Fruit fly (Drosophila melanogaster) Kc167 (cell line): ENCODE data around the gene CG13685.

ENCODE experiments used
- Myc ChIP-seq: fragments of >200 bp; optimal IDR thresholded peaks from 2 replicates; lab custom pipeline; 2017; ENCODE audit warnings: missing external identifiers
- Sin3A ChIP-seq: fragments of >200 bp; optimal IDR thresholded peaks from 2 replicates; lab custom pipeline; 2018; ENCODE audit warnings: missing external identifiers
- h ChIP-seq: fragments of >200 bp; optimal IDR thresholded peaks from 3 replicates; lab custom pipeline; 2018; ENCODE audit warnings: missing external identifiers
- insv ChIP-seq: fragments of >200 bp; optimal IDR thresholded peaks from 3 replicates; lab custom pipeline; 2018; ENCODE audit warnings: missing external identifiers
- psq ChIP-seq: fragments of >200 bp; optimal IDR thresholded peaks from 2 replicates; lab custom pipeline; 2017; ENCODE audit warnings: missing external identifiers
- ttk ChIP-seq: sonication (Bioruptor generic); optimal IDR thresholded peaks from 2 replicates; lab custom pipeline; 2017; ENCODE audit warnings: missing external identifiers

CG13685 gene

DNA sequence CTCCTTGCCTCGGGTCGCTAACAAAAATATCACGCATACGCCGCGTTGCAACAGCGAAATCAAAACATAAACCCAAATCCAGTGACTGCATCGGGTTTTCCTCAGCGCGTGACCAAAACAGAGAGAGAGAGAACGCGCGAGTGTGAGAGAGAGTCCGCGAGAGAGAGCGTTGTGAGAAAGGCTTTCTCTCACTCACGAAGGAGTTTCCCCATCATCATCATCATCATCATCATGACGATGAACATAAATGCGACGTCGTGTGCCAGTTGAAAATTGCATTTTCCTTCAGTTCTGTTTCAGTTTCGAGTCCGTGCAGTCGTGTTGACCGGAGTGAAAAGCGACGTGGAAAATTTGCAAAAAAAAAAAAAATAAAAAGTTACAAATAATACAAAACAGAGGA lies at the start of gene CG13685:
Gene CG13685 (plus strand): TSS at position 301 of the 400 bp plus-strand sequence.
- TF ChIP-seq Myc (lab: Kevin White, UChicago) (no peak), Sin3A (lab: Kevin White, UChicago) (no peak)

dm6 chr3L:7713378-7713777 lies 33.8 kb upstream of the CG13685 start:
- no peak for TF ChIP-seq ttk (lab: Kevin White, UChicago)
- no peak for TF ChIP-seq h (lab: Kevin White, UChicago)
- TF ChIP-seq insv (lab: Kevin White, UChicago): no peak
- TF ChIP-seq psq (lab: Kevin White, UChicago): no peak
- TF ChIP-seq Sin3A (lab: Kevin White, UChicago): no peak
- no peak for TF ChIP-seq Myc (lab: Kevin White, UChicago)

DNA sequence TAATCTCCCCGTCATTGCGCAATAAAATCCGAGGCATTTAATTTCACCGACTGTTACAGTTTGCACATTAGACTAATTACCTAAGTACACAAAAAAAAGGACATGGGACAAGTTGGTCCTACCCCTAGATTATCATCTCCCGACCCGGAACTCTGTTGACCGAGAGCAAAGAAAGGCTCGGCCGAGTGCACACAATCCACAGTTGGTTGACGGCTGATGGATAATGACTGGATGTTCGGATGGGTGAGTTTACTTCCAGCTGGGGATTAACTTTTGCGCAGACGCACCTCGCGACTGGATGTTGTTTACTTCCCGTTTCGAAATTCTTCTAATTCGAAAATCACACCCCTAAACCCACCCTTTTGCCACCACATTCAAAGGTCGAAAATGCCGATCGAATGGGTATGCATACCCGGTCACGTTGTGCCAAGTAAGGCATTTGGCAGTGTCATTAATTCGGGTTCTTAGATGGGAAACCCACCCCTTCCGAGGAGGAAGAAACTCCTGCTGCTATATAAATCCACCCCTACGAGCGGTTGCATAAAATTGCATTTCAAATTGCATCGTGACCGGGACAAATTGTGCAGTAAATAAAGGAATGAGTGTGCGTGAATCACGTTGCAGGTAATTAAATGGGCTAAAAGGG lies 32.7 kb upstream of the CG13685 start:
- TF ChIP-seq Sin3A (lab: Kevin White, UChicago): no peak
- no peak for TF ChIP-seq h (lab: Kevin White, UChicago)
- no peak for TF ChIP-seq ttk (lab: Kevin White, UChicago)
- TF ChIP-seq insv (lab: Kevin White, UChicago): no peak

DNA sequence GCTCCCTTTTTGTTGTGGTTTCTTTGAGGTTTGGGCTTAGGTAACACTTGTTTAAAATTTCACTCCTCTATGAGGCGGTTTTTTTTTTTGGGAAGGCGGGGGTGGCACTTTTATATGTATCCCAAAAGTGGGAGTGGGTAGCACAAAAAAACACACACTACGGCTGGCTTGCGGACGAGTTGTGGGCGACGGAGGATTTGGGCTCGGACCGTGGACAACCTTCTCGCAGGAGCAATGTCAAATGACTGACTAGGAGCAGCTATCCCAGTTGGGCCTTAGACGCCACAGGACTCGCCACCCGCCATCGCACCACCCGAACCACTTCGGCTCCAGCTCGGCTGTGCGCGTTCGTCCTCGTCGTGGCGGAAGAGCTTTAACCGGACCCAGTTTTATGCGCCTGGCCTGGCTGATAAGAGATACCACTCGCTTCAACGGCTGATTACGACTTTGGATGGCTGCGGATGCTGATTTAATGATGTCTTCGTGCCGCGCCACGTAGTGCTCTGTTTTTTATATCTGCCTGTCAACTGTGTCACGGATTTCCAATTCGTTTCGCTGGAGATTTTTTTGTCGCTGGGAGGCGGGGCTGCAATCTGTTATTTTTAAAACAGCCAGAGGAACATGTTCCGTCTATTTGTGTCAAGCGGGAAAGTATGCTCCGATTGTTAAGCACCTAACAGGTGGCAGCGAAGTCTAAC lies 29.1 kb upstream of the CG13685 start, which contains the start of gene Ank2:
Gene Ank2 (minus strand): TSS at position 533 of the 698 bp plus-strand sequence.
- no peak for TF ChIP-seq Sin3A (lab: Kevin White, UChicago)
- TF ChIP-seq Myc (lab: Kevin White, UChicago): no peak
- no peak for TF ChIP-seq ttk (lab: Kevin White, UChicago)
- TF ChIP-seq h (lab: Kevin White, UChicago): no peak
- no peak for TF ChIP-seq insv (lab: Kevin White, UChicago)
- no peak for TF ChIP-seq psq (lab: Kevin White, UChicago)

DNA sequence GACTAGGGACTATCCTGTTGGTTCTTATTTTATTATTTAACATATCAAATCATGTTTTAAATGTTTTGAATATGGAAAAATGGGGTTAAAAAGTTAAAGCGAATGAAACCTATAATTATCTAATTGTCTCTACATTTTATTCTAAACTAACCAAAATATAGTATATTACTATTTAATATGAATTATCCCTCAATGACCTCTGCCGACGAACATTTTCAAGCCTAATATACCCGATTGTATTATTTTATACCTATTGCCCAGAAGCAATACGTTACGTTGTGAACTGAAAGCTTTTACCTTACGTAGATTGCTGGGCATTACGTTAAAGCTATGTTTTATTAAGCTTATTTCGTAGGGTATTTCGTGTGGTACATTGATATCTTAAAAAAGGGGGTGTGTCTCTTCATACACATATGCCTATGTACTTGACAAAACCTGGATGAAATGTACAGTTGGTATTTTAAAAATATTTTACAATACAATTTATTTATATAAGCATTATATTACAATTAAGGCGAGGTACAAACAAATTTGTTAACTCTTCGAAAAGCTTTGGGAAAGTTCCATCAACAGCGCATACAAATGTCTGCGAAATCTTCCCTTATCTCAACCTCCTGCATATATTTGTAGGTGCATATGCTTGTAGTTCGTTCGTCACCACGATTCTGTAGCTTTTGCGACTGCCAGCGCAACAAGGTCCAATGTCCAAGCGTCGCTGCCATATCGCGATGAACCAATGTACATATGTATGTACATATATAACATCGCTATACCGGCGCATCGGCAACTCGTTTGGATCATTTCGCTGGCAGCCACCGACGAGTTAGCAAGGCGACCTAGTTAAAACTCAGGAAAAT lies 28.4 kb upstream of the CG13685 start, which contains the start of gene Mcad:
Gene Mcad (plus strand): TSS at position 790 of the 857 bp plus-strand sequence.
- TF ChIP-seq Sin3A (lab: Kevin White, UChicago) (no peak), ttk (lab: Kevin White, UChicago) (no peak), insv (lab: Kevin White, UChicago) (no peak), psq (lab: Kevin White, UChicago) (no peak), Myc (lab: Kevin White, UChicago) (no peak), h (lab: Kevin White, UChicago) (no peak)

DNA sequence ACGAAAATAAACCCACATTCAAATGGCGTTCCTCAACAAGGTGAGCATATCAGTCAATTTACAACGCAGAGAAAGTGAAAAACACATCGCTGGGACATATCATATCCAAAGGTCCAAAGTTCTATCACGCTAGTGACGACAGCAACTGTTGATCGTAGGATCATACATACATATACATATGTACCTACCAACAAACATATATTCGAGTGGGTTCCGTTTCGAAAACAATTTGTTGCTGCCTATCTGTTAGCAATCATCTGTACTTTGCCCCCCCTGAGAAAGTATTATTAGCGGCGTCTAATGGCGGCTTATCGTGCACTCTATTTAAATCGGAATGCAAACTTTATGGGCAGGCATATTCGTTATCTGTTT lies 27.7 kb upstream of the CG13685 start:
- TF ChIP-seq Sin3A (lab: Kevin White, UChicago) (no peak), Myc (lab: Kevin White, UChicago) (no peak), insv (lab: Kevin White, UChicago) (no peak), psq (lab: Kevin White, UChicago) (no peak), h (lab: Kevin White, UChicago) (no peak), ttk (lab: Kevin White, UChicago) (no peak)

- TF ChIP-seq h (lab: Kevin White, UChicago) (no peak), ttk (lab: Kevin White, UChicago) (no peak), psq (lab: Kevin White, UChicago) (no peak), Sin3A (lab: Kevin White, UChicago) (no peak), insv (lab: Kevin White, UChicago) (no peak), Myc (lab: Kevin White, UChicago) (no peak)
Observed at dm6 chr3L:7721527-7721926, 25.6 kb upstream of the CG13685 start.

dm6 chr3L:7726285-7726684 lies 20.9 kb upstream of the CG13685 start, which contains the start of gene CG7457:
Gene CG7457, minus strand, starts transcription at chr3L:7726473.
- no peak for TF ChIP-seq ttk (lab: Kevin White, UChicago)
- TF ChIP-seq psq (lab: Kevin White, UChicago): no peak
- TF ChIP-seq h (lab: Kevin White, UChicago): no peak
- TF ChIP-seq Myc (lab: Kevin White, UChicago): no peak
- TF ChIP-seq Sin3A (lab: Kevin White, UChicago): no peak
- TF ChIP-seq insv (lab: Kevin White, UChicago): no peak

DNA sequence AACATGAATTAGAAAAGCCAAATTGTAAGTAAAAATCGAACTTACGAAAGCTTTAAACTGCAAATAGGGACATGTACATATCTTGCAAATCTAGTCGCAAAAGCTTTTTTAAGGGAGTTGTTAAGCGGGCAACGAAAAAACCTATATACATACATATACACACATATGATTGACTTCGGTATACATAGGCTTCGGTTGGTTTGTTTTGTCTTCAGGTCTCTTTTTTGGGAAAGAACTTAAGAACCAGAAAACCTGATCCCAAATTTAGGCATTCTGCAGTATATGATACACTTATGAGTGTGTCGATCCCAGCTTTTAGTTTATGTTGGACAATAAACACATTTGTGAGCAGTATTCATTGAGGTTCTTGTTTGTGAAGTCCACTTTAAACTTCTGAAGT lies 20.5 kb upstream of the CG13685 start:
- TF ChIP-seq Sin3A (lab: Kevin White, UChicago) (no peak), ttk (lab: Kevin White, UChicago) (no peak), insv (lab: Kevin White, UChicago) (no peak), h (lab: Kevin White, UChicago) (no peak), Myc (lab: Kevin White, UChicago) (no peak), psq (lab: Kevin White, UChicago) (no peak)

DNA sequence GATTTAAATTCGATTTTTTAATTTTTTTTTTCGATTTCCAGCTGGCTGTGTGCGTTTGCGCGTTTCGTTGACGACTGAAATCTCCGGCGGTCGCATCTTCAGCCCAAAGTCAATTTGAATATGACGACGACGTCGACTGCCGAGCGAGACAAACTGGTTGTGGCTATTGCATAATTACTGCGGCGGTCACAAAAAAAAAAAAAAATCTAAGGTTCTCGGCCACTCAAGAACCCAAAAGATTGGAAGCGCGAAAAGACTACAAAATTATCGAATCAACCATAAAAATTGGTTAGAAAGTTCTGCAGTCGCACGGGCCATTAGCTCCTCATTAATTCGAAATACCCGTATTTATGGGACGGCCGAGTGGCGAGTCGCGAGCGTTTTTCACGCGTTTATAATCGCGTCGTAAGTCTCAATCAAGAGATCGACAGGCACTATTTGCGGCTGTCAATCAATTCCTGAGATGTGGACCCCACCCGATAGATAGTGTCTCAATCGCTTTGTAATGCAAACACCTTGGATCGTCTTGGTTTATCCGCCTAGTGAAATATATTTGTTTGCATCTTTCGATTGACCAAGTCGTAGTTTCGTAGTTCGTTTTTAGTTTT lies 14.9 kb upstream of the CG13685 start, which contains the start of gene CG8492:
Gene CG8492 (minus strand): TSS at position 51 of the 608 bp plus-strand sequence.
- TF ChIP-seq h (lab: Kevin White, UChicago) (no peak), psq (lab: Kevin White, UChicago) (no peak), Myc (lab: Kevin White, UChicago) (no peak), ttk (lab: Kevin White, UChicago) (no peak), Sin3A (lab: Kevin White, UChicago) (no peak), insv (lab: Kevin White, UChicago) (no peak)
